Worm (Caenorhabditis elegans): ENCODE results near the gene C05G5.7.
A peak's percentile ranks its signal among the peaks of the same experiment; 100 is the strongest.

The C05G5.7 gene

ce11 chrX:14729319-14729718 is 14.3 kb downstream of the C05G5.7 start, which contains the start of gene tsp-8:
Gene tsp-8, minus strand, starts transcription at chrX:14729503.
- TF ChIP-seq nhr-129 (tag; optimal IDR thresholded peaks at IDR 0.05) (peak; percentile 20), nhr-6 (tag; optimal IDR thresholded peaks at IDR 0.05) (no peak)

- no peak for TF ChIP-seq lin-11 (tag; optimal IDR thresholded peaks at IDR 0.05)
- TF ChIP-seq lin-39 (tag; optimal IDR thresholded peaks at IDR 0.05), result no peak
Observed at ce11 chrX:14724935-14725334, 18.6 kb downstream of the C05G5.7 start.

- TF ChIP-seq Y55F3AM.14 (GFP tag; optimal IDR thresholded peaks at IDR 0.05) (no peak), fos-1 (tag; optimal IDR thresholded peaks at IDR 0.05) (no peak), blmp-1 (tag; optimal IDR thresholded peaks at IDR 0.05; ENCODE audit: insufficient read depth) (no peak), nhr-6 (tag; optimal IDR thresholded peaks at IDR 0.05) (no peak)
Observed at ce11 chrX:14721098-14721497, 22.5 kb downstream of the C05G5.7 start, which contains the start of gene F33C8.2. Gene F33C8.2, plus strand, starts transcription at chrX:14721398.

DNA sequence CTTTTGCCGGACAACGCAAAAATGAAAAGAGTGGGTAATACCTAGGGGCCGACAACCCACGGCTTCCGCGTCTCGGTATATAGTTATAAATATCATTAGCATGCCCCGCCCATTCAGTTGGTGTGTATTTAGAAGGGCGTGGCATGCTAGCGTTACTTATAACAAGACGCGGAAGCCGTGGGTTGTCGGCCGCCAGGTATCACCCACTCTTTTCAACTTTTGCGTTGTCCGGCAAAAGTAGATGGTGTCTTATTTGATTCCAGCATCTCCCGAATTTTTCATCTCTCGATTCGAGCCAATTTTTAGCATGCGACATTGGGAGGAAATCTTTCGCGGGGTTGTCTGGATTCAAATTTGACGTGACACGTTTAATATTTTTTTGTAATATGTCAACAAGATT is 25.8 kb downstream of the C05G5.7 start:
- TF ChIP-seq nhr-129 (tag; optimal IDR thresholded peaks at IDR 0.05) (no peak), nhr-10 (tag; optimal IDR thresholded peaks at IDR 0.05) (no peak)

DNA sequence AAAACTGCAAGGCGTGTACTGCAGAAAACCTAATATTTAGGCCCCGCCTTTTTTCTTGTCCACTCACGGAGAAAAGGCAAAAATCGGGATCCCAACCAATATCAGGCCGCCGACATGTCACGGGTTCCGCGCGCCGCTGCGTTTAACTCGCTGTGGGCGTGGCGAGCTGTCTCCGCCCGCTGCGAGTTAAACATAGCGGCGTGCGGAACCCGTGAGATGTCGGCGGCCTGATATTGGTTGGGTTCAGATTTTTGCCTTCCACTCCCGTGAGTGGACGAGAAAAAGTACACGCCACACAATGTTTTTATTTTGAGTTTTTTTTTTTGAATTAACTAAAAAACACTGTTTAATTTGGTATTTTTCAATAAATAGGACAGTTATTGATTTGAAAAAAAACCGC is 28.1 kb downstream of the C05G5.7 start:
- peak; percentile 5 for TF ChIP-seq snpc-4 (tag; optimal IDR thresholded peaks at IDR 0.05)
- no peak for TF ChIP-seq ceh-16 (tag; optimal IDR thresholded peaks at IDR 0.05)

ce11 chrX:14711168-14711629 is 32.4 kb downstream of the C05G5.7 start, which contains the start of gene atrn-1:
Gene atrn-1, plus strand, starts transcription at chrX:14711579.
- TF ChIP-seq ZK546.5 (tag; optimal IDR thresholded peaks at IDR 0.05), result no peak
- no peak for TF ChIP-seq unc-62 (GFP tag; optimal IDR thresholded peaks at IDR 0.05)
- no peak for TF ChIP-seq mbf-1 (tag; optimal IDR thresholded peaks at IDR 0.05)
- no peak for TF ChIP-seq nhr-10 (tag; optimal IDR thresholded peaks at IDR 0.05)
- TF ChIP-seq nhr-12 (tag; optimal IDR thresholded peaks at IDR 0.05), result no peak
- no peak for TF ChIP-seq nhr-77 (tag; optimal IDR thresholded peaks at IDR 0.05)
- TF ChIP-seq sma-3 (GFP tag; optimal IDR thresholded peaks at IDR 0.05), result peak; percentile 20
- TF ChIP-seq nhr-23 (tag; optimal IDR thresholded peaks at IDR 0.05), result no peak
- no peak for TF ChIP-seq nhr-21 (tag; optimal IDR thresholded peaks at IDR 0.05)
- no peak for TF ChIP-seq elt-1 (tag; optimal IDR thresholded peaks at IDR 0.05)
- TF ChIP-seq fos-1 (tag; optimal IDR thresholded peaks at IDR 0.05), result peak; percentile 54
- no peak for TF ChIP-seq ztf-1 (GFP tag; conservative IDR thresholded peaks at IDR 0.05)
- TF ChIP-seq ceh-82 (tag; optimal IDR thresholded peaks at IDR 0.05), result no peak
- no peak for TF ChIP-seq egl-27 (tag; optimal IDR thresholded peaks at IDR 0.05)
- TF ChIP-seq nhr-6 (tag; optimal IDR thresholded peaks at IDR 0.05), result no peak
- peak; percentile 8 for TF ChIP-seq nhr-129 (tag; optimal IDR thresholded peaks at IDR 0.05)
- no peak for TF ChIP-seq ztf-11 (tag; optimal IDR thresholded peaks at IDR 0.05)
- TF ChIP-seq nhr-237 (tag; optimal IDR thresholded peaks at IDR 0.05), result no peak
- TF ChIP-seq elt-3 (tag; optimal IDR thresholded peaks at IDR 0.05), result no peak
- TF ChIP-seq snpc-4 (tag; optimal IDR thresholded peaks at IDR 0.05), result no peak
- no peak for TF ChIP-seq ceh-16 (tag; optimal IDR thresholded peaks at IDR 0.05)
- TF ChIP-seq dmd-4 (tag; optimal IDR thresholded peaks at IDR 0.05), result no peak
- no peak for TF ChIP-seq unc-39 (tag; optimal IDR thresholded peaks at IDR 0.05)
- TF ChIP-seq nhr-11 (tag; optimal IDR thresholded peaks at IDR 0.05), result no peak
- TF ChIP-seq C34F6.9 (tag; optimal IDR thresholded peaks at IDR 0.05), result peak; percentile 64
- TF ChIP-seq ztf-4 (tag; optimal IDR thresholded peaks at IDR 0.05), result no peak
- peak; percentile 17 for TF ChIP-seq sem-4 (tag; optimal IDR thresholded peaks at IDR 0.05)
- TF ChIP-seq sma-9 (GFP tag; optimal IDR thresholded peaks at IDR 0.05), result no peak
- no peak for TF ChIP-seq sma-9 (tag; optimal IDR thresholded peaks at IDR 0.05)
- peak; percentile 14 for TF ChIP-seq unc-55 (GFP tag; optimal IDR thresholded peaks at IDR 0.05)
- no peak for TF ChIP-seq lsy-2 (tag; optimal IDR thresholded peaks at IDR 0.05)
- TF ChIP-seq mdl-1 (tag; optimal IDR thresholded peaks at IDR 0.05), result no peak
- TF ChIP-seq ama-1 (optimal IDR thresholded peaks at IDR 0.05), result no peak
- no peak for TF ChIP-seq lin-39 (tag; optimal IDR thresholded peaks at IDR 0.05)
- no peak for TF ChIP-seq alr-1 (tag; optimal IDR thresholded peaks at IDR 0.05)
- no peak for TF ChIP-seq F13H6.1 (tag; optimal IDR thresholded peaks at IDR 0.05)
- no peak for TF ChIP-seq gmeb-1 (tag; optimal IDR thresholded peaks at IDR 0.05)
- no peak for TF ChIP-seq lin-13 (GFP tag; optimal IDR thresholded peaks at IDR 0.05)
- no peak for TF ChIP-seq lin-11 (tag; optimal IDR thresholded peaks at IDR 0.05)
- no peak for TF ChIP-seq peb-1 (tag; optimal IDR thresholded peaks at IDR 0.05)
- TF ChIP-seq zag-1 (tag; optimal IDR thresholded peaks at IDR 0.05), result no peak
- TF ChIP-seq crh-2 (tag; optimal IDR thresholded peaks at IDR 0.05), result peak; percentile 11
